Fruit fly (Drosophila melanogaster) whole organism: ENCODE results near the gene CG9717.

ENCODE experiments used
- CG8478 ChIP-seq: fragments of >200 bp; optimal IDR thresholded peaks from 2 replicates; lab custom pipeline; 2018; ENCODE audit warnings: inconsistent platforms
- Dll ChIP-seq: fragments of >200 bp; optimal IDR thresholded peaks from 2 replicates; lab custom pipeline; 2017
- EcR ChIP-seq, 2 experiments: fragments of >200 bp; optimal IDR thresholded peaks; 2 replicates each; lab custom pipeline; 2017; ENCODE audit warnings: missing biosample characterization in 2 of 2, missing genetic modification characterization in 2 of 2, missing genetic modification reagents in 2 of 2
- pan ChIP-seq: fragments of >200 bp; optimal IDR thresholded peaks from 2 replicates; lab custom pipeline; 2017
- psq ChIP-seq: fragments of >200 bp; optimal IDR thresholded peaks from 2 replicates; lab custom pipeline; 2017
- usp ChIP-seq: fragments of >200 bp; optimal IDR thresholded peaks from 2 replicates; lab custom pipeline; 2017; ENCODE audit warnings: missing biosample characterization, missing genetic modification characterization, mixed read lengths

dm6 chr3R:30617457-30617856 is 30.4 kb upstream of the CG9717 start:
- TF ChIP-seq psq (lab: Kevin White, UChicago) (no peak), Dll (lab: Kevin White, UChicago) (no peak), EcR (GFP tag; optimal IDR thresholded peaks at IDR 0.05; lab: Kevin White, UChicago) (no peak), pan (no peak), CG8478 (lab: Kevin White, UChicago) (no peak), usp (no peak)
